Worm (Caenorhabditis elegans) whole organism, midembryonic: ENCODE data around the gene C08F11.12.

ENCODE experiments used
- T22C8.4 ChIP-seq: fragments of 200-800 bp; sonication (Bioruptor generic); IDR thresholded peaks from 2 replicates; pipeline ENCODE4 v1.3.6; 2022; ENCODE audit warnings: missing genetic modification characterization, missing compliant biosample characterization
- cog-1 ChIP-seq: sonication (generic microtip); optimal IDR thresholded peaks from 2 replicates; lab custom pipeline; 2016; ENCODE audit warnings: missing genetic modification characterization, missing compliant biosample characterization
- flt-1 ChIP-seq: fragments of 200-800 bp; sonication (Bioruptor generic); IDR thresholded peaks from 2 replicates; pipeline ENCODE4 v1.3.6; 2022; ENCODE audit warnings: missing genetic modification characterization, missing compliant biosample characterization
- klf-2 ChIP-seq: fragments of 200-800 bp; sonication (Bioruptor generic); conservative IDR thresholded peaks from 2 replicates; pipeline ENCODE4 v1.3.6; 2022; ENCODE audit warnings: missing genetic modification reagents, missing genetic modification characterization, missing compliant biosample characterization
- med-1 ChIP-seq: sonication (generic microtip); optimal IDR thresholded peaks from 2 replicates; lab custom pipeline; 2017; ENCODE audit warnings: missing genetic modification characterization, mild to moderate bottlenecking, missing compliant biosample characterization, antibody characterized with exemption, missing genetic modification reagents; ENCODE audit not compliant: insufficient read depth
- ref-1 ChIP-seq: fragments of 200-800 bp; sonication (Bioruptor generic); conservative IDR thresholded peaks from 2 replicates; pipeline ENCODE4 v1.3.6; 2022; ENCODE audit warnings: missing genetic modification reagents, missing genetic modification characterization, missing compliant biosample characterization
- tab-1 ChIP-seq: fragments of 200-800 bp; sonication (Bioruptor generic); IDR thresholded peaks from 2 replicates; pipeline ENCODE4 v1.3.6; 2022; ENCODE audit warnings: missing genetic modification characterization, missing compliant biosample characterization
- ztf-23 ChIP-seq: fragments of 200-800 bp; sonication (Bioruptor generic); IDR thresholded peaks from 2 replicates; pipeline ENCODE4 v1.3.6; 2022; ENCODE audit warnings: missing genetic modification reagents, missing genetic modification characterization, missing compliant biosample characterization
- ztf-29 ChIP-seq: fragments of 200-800 bp; sonication (Bioruptor generic); IDR thresholded peaks from 2 replicates; pipeline ENCODE4 v1.3.6; 2022; ENCODE audit warnings: missing genetic modification reagents, missing genetic modification characterization, missing compliant biosample characterization

DNA sequence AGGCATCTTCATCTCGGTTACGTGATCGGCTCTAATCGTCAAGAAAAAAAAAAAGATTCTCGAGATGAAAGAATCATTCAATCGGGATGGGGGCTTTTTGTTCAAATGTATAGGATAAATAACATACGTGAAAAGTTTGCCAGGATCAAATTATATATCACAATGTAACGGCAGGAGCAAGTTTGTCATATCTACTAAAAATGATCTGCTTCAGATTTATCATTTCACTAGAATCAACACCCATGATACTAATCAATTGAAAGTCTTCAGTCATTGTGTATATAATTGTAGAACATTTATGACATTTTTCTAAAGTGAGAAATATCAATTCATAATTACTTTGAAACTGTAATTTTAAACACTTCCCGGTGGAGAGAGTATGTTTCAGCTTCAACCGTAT lies 45.6 kb upstream of the C08F11.12 start:
- TF ChIP-seq ztf-23 (GFP tag; lab: Robert Waterston, UW) (no peak), cog-1 (no peak), med-1 (GFP tag; lab: Kevin White, UChicago) (no peak), flt-1 (GFP tag; lab: Robert Waterston, UW) (no peak), ref-1 (no peak), ztf-29 (GFP tag; lab: Robert Waterston, UW) (no peak), T22C8.4 (GFP tag; lab: Robert Waterston, UW) (no peak), klf-2 (GFP tag; lab: Robert Waterston, UW) (no peak), tab-1 (GFP tag; lab: Robert Waterston, UW) (no peak)
